Fruit fly (Drosophila melanogaster) whole organism, embryonic: ENCODE results near the gene Vha16-3.

ENCODE experiments used
- Atf-2 ChIP-seq: fragments of 200-800 bp; sonication (Bioruptor generic); optimal IDR thresholded peaks from 2 replicates; lab custom pipeline; 2016; ENCODE audit warnings: missing biosample characterization, missing genetic modification characterization
- CG14667 ChIP-seq: fragments of 200-800 bp; sonication (Bioruptor generic); IDR thresholded peaks from 2 replicates; pipeline ENCODE4 v1.3.6; 2022; ENCODE audit warnings: missing biosample characterization, missing genetic modification characterization
- CG15269 ChIP-seq: fragments of 200-800 bp; sonication (Bioruptor generic); optimal IDR thresholded peaks from 2 replicates; lab custom pipeline; 2018; ENCODE audit warnings: missing biosample characterization, mild to moderate bottlenecking, missing genetic modification characterization, moderate library complexity
- CG1529 ChIP-seq: fragments of 200-800 bp; sonication (Bioruptor generic); optimal IDR thresholded peaks from 3 replicates; lab custom pipeline; 2018; ENCODE audit warnings: missing biosample characterization, missing genetic modification characterization
- CG16813 ChIP-seq: fragments of 200-800 bp; sonication (Bioruptor generic); IDR thresholded peaks from 3 replicates; pipeline ENCODE4 v1.3.6; 2022; ENCODE audit warnings: missing biosample characterization, missing genetic modification characterization; ENCODE audit not compliant: partially characterized antibody
- CG1832 ChIP-seq: fragments of 200-800 bp; sonication (Bioruptor generic); optimal IDR thresholded peaks from 2 replicates; lab custom pipeline; 2017; ENCODE audit warnings: missing biosample characterization, mild to moderate bottlenecking, missing genetic modification characterization, inconsistent platforms
- CG18599 ChIP-seq: fragments of 200-800 bp; sonication (Bioruptor generic); optimal IDR thresholded peaks from 3 replicates; lab custom pipeline; 2017; ENCODE audit warnings: missing biosample characterization, missing genetic modification characterization, mild to moderate bottlenecking, moderate library complexity, missing genetic modification reagents
- CG30431 ChIP-seq: fragments of 200-800 bp; sonication (Bioruptor generic); optimal IDR thresholded peaks from 2 replicates; lab custom pipeline; 2017; ENCODE audit warnings: missing biosample characterization, missing genetic modification characterization
- CG31388 ChIP-seq: fragments of 200-800 bp; sonication (Bioruptor generic); optimal IDR thresholded peaks from 2 replicates; lab custom pipeline; 2016; ENCODE audit warnings: missing biosample characterization, missing genetic modification characterization
- CG32772 ChIP-seq: fragments of 200-800 bp; sonication (Bioruptor generic); IDR thresholded peaks from 2 replicates; pipeline ENCODE4 v1.3.6; 2022; ENCODE audit warnings: missing biosample characterization, missing genetic modification characterization
- CG4424 ChIP-seq: fragments of 200-800 bp; sonication (Bioruptor generic); optimal IDR thresholded peaks from 3 replicates; lab custom pipeline; 2016; ENCODE audit warnings: missing biosample characterization, missing genetic modification characterization
- CG6254 ChIP-seq: fragments of 200-800 bp; sonication (Bioruptor generic); optimal IDR thresholded peaks from 3 replicates; lab custom pipeline; 2017; ENCODE audit warnings: mild to moderate bottlenecking, missing biosample characterization, missing genetic modification reagents, missing genetic modification characterization
- CG6654 ChIP-seq: fragments of 200-800 bp; sonication (Bioruptor generic); optimal IDR thresholded peaks from 2 replicates; lab custom pipeline; 2017; ENCODE audit warnings: missing biosample characterization, mild to moderate bottlenecking, missing genetic modification characterization
- CG6765 ChIP-seq: fragments of 200-800 bp; sonication (Bioruptor generic); optimal IDR thresholded peaks from 3 replicates; lab custom pipeline; 2017; ENCODE audit warnings: missing biosample characterization, mild to moderate bottlenecking, missing genetic modification characterization
- CG6813 ChIP-seq: fragments of 200-800 bp; sonication (Bioruptor generic); optimal IDR thresholded peaks from 2 replicates; lab custom pipeline; 2017; ENCODE audit warnings: missing biosample characterization, missing genetic modification characterization, mild to moderate bottlenecking, moderate library complexity, missing genetic modification reagents
- CkIIα-i1 ChIP-seq: fragments of 200-800 bp; sonication (Bioruptor generic); IDR thresholded peaks from 2 replicates; pipeline ENCODE4 v1.3.6; 2022; ENCODE audit warnings: missing biosample characterization, missing genetic modification characterization
- D19A ChIP-seq: fragments of 200-800 bp; optimal IDR thresholded peaks from 3 replicates; lab custom pipeline; 2019; ENCODE audit warnings: missing biosample characterization, mild to moderate bottlenecking, missing genetic modification characterization, moderate library complexity
- HLH54F ChIP-seq: fragments of 200-800 bp; sonication (Bioruptor generic); optimal IDR thresholded peaks from 3 replicates; lab custom pipeline; 2016; ENCODE audit warnings: missing biosample characterization, missing genetic modification characterization
- HLHmδ ChIP-seq: fragments of 200-800 bp; sonication (Bioruptor generic); optimal IDR thresholded peaks from 2 replicates; lab custom pipeline; 2018; ENCODE audit warnings: missing biosample characterization, mild to moderate bottlenecking, missing genetic modification characterization, moderate library complexity
- Hr78 ChIP-seq, 2 experiments: fragments of 200-800 bp in 1 of 2; fragments of >200 bp in 1 of 2; sonication (Bioruptor generic) in 1 of 2; optimal IDR thresholded peaks; 2 replicates each; lab custom pipeline; 2017 to 2019; ENCODE audit warnings: missing biosample characterization in 2 of 2, missing genetic modification characterization in 2 of 2, mild to moderate bottlenecking in 1 of 2, moderate library complexity in 1 of 2
- Jarid2 ChIP-seq: fragments of 200-800 bp; sonication (Bioruptor generic); optimal IDR thresholded peaks from 3 replicates; lab custom pipeline; 2017; ENCODE audit warnings: mild to moderate bottlenecking, missing biosample characterization, missing genetic modification reagents, missing genetic modification characterization
- Nf-YA ChIP-seq: fragments of 200-800 bp; sonication (Bioruptor generic); IDR thresholded peaks from 2 replicates; pipeline ENCODE4 v1.3.6; 2022; ENCODE audit warnings: missing biosample characterization, missing genetic modification characterization
- PHDP ChIP-seq: fragments of 200-800 bp; sonication (Bioruptor generic); optimal IDR thresholded peaks from 3 replicates; lab custom pipeline; 2018; ENCODE audit warnings: missing biosample characterization, mild to moderate bottlenecking, missing genetic modification characterization, moderate library complexity
- Scr ChIP-seq: fragments of 200-800 bp; sonication (Bioruptor generic); IDR thresholded peaks from 2 replicates; pipeline ENCODE4 v1.3.6; 2022; ENCODE audit warnings: missing biosample characterization, missing genetic modification characterization; ENCODE audit not compliant: partially characterized antibody
- Sin3A ChIP-seq: fragments of >200 bp; optimal IDR thresholded peaks from 2 replicates; lab custom pipeline; 2018
- Trl ChIP-seq, 3 experiments: fragments of >200 bp in 2 of 3; fragments of 200-800 bp in 1 of 3; sonication (Bioruptor generic) in 1 of 3; optimal IDR thresholded peaks; 2 replicates in 1 of 3; 3 replicates in 2 of 3; lab custom pipeline; 2016 to 2017; ENCODE audit warnings: missing biosample characterization in 1 of 3, missing genetic modification characterization in 1 of 3
- ems ChIP-seq: fragments of 200-800 bp; sonication (Bioruptor generic); optimal IDR thresholded peaks from 3 replicates; lab custom pipeline; 2016; ENCODE audit warnings: missing biosample characterization, missing genetic modification characterization
- en ChIP-seq: fragments of 200-800 bp; sonication (Bioruptor generic); optimal IDR thresholded peaks from 2 replicates; lab custom pipeline; 2016; ENCODE audit warnings: missing biosample characterization, missing genetic modification characterization
- esg ChIP-seq: fragments of 200-800 bp; sonication (Bioruptor generic); conservative IDR thresholded peaks from 2 replicates; pipeline ENCODE4 v1.3.6; 2022; ENCODE audit warnings: missing biosample characterization, missing genetic modification characterization
- ewg ChIP-seq: fragments of 200-800 bp; sonication (Bioruptor generic); optimal IDR thresholded peaks from 3 replicates; lab custom pipeline; 2017; ENCODE audit warnings: mild to moderate bottlenecking, missing biosample characterization, missing genetic modification reagents, missing genetic modification characterization
- gro ChIP-seq: fragments of 200-800 bp; sonication (Bioruptor generic); optimal IDR thresholded peaks from 2 replicates; lab custom pipeline; 2016; ENCODE audit warnings: missing biosample characterization, missing genetic modification characterization
- gsb-n ChIP-seq: fragments of 200-800 bp; sonication (Bioruptor generic); optimal IDR thresholded peaks from 3 replicates; lab custom pipeline; 2018; ENCODE audit warnings: missing biosample characterization, mild to moderate bottlenecking, missing genetic modification characterization
- gt ChIP-seq: fragments of 200-800 bp; sonication (Bioruptor generic); IDR thresholded peaks from 2 replicates; pipeline ENCODE4 v1.3.6; 2022; ENCODE audit warnings: missing biosample characterization, missing genetic modification characterization
- hb ChIP-seq: fragments of 200-800 bp; sonication (Bioruptor generic); IDR thresholded peaks from 3 replicates; pipeline ENCODE4 v1.3.6; 2022; ENCODE audit warnings: missing biosample characterization, missing genetic modification characterization; ENCODE audit not compliant: partially characterized antibody
- hkb ChIP-seq, 2 experiments: fragments of 200-800 bp in 1 of 2; fragments of >200 bp in 1 of 2; sonication (Bioruptor generic) in 1 of 2; IDR thresholded peaks in 1 of 2; optimal IDR thresholded peaks in 1 of 2; 2 replicates each; pipeline versions ENCODE4 v1.3.6 to Lab custom; 2017 to 2022; ENCODE audit warnings: missing biosample characterization in 1 of 2, missing genetic modification characterization in 1 of 2
- jing ChIP-seq: fragments of 200-800 bp; sonication (Bioruptor generic); optimal IDR thresholded peaks from 2 replicates; lab custom pipeline; 2018; ENCODE audit warnings: missing biosample characterization, mild to moderate bottlenecking, missing genetic modification characterization
- kay ChIP-seq: fragments of 200-800 bp; sonication (Bioruptor generic); optimal IDR thresholded peaks from 2 replicates; lab custom pipeline; 2016; ENCODE audit warnings: missing biosample characterization, missing genetic modification characterization
- luna ChIP-seq: fragments of 200-800 bp; sonication (Bioruptor generic); optimal IDR thresholded peaks from 2 replicates; lab custom pipeline; 2016; ENCODE audit warnings: missing biosample characterization, missing genetic modification characterization
- pan ChIP-seq, 4 experiments: fragments of >200 bp in 3 of 4; fragments of 200-800 bp in 1 of 4; sonication (Bioruptor generic) in 1 of 4; optimal IDR thresholded peaks in 3 of 4; IDR thresholded peaks in 1 of 4; 2 replicates each; pipeline versions ENCODE4 v1.3.6 to Lab custom; 2017 to 2022; ENCODE audit warnings: missing biosample characterization in 2 of 4, missing genetic modification characterization in 2 of 4, mixed read lengths in 1 of 4
- pb ChIP-seq: fragments of 200-800 bp; sonication (Bioruptor generic); optimal IDR thresholded peaks from 3 replicates; lab custom pipeline; 2016; ENCODE audit warnings: missing biosample characterization, missing genetic modification characterization
- pnt ChIP-seq: fragments of 200-800 bp; sonication (Bioruptor generic); optimal IDR thresholded peaks from 3 replicates; lab custom pipeline; 2016; ENCODE audit warnings: missing biosample characterization, missing genetic modification characterization
- pum ChIP-seq: fragments of 200-800 bp; sonication (Bioruptor generic); optimal IDR thresholded peaks from 2 replicates; lab custom pipeline; 2016; ENCODE audit warnings: missing biosample characterization, missing genetic modification characterization
- sna ChIP-seq: fragments of 200-800 bp; sonication (Bioruptor generic); IDR thresholded peaks from 2 replicates; pipeline ENCODE4 v1.3.6; 2022; ENCODE audit warnings: missing biosample characterization, missing genetic modification characterization; ENCODE audit not compliant: partially characterized antibody
- ssp ChIP-seq: fragments of 200-800 bp; sonication (Bioruptor generic); IDR thresholded peaks from 2 replicates; pipeline ENCODE4 v1.3.6; 2022; ENCODE audit warnings: missing biosample characterization, missing genetic modification characterization
- tio ChIP-seq: fragments of 200-800 bp; sonication (Bioruptor generic); optimal IDR thresholded peaks from 2 replicates; lab custom pipeline; 2017; ENCODE audit warnings: missing biosample characterization, missing genetic modification characterization, inconsistent platforms
- trem ChIP-seq: fragments of 200-800 bp; optimal IDR thresholded peaks from 3 replicates; lab custom pipeline; 2019; ENCODE audit warnings: missing biosample characterization, mild to moderate bottlenecking, missing genetic modification characterization, moderate library complexity
- ttk ChIP-seq: fragments of 200-800 bp; sonication (Bioruptor generic); IDR thresholded peaks from 2 replicates; pipeline ENCODE4 v2.1.2; 2022; ENCODE audit warnings: missing biosample characterization, missing genetic modification characterization
- twi ChIP-seq: fragments of 200-800 bp; optimal IDR thresholded peaks from 2 replicates; lab custom pipeline; 2019; ENCODE audit warnings: missing biosample characterization, mild to moderate bottlenecking, missing genetic modification characterization, moderate library complexity

Gene Vha16-3

dm6 chr3L:11483135-11483534 lies 10.0 kb downstream of the Vha16-3 start (continued):
- no peak for TF ChIP-seq trem (tag; lab: Kevin White, UChicago)
- no peak for TF ChIP-seq sna (GFP tag; lab: Robert Waterston, UW)
- no peak for TF ChIP-seq CkIIα-i1 (GFP tag; lab: Robert Waterston, UW)
- TF ChIP-seq HLHmδ (GFP tag; lab: Kevin White, UChicago), result no peak
- TF ChIP-seq gsb-n (tag; lab: Kevin White, UChicago), result no peak
- 0 out of 2 replicates have a peak, but pooled peaks have one; percentile 19 for TF ChIP-seq Nf-YA (GFP tag; lab: Robert Waterston, UW)
- TF ChIP-seq esg (GFP tag; lab: Robert Waterston, UW), result 0 out of 2 replicates have a peak, but pooled peaks have one; percentile 36
- TF ChIP-seq D19A (tag; lab: Kevin White, UChicago), result peak; percentile 23
- no peak for TF ChIP-seq luna (GFP tag; lab: Kevin White, UChicago)
- TF ChIP-seq Sin3A, result no peak
- no peak for TF ChIP-seq hkb (optimal IDR thresholded peaks at IDR 0.05; lab: Kevin White, UChicago)
- TF ChIP-seq hkb (GFP tag; IDR thresholded peaks at IDR 0.05; lab: Robert Waterston, UW), result peak; percentile 33; the same call in 1 of the 2 replicates
- no peak for TF ChIP-seq CG6654 (GFP tag; lab: Kevin White, UChicago)
- TF ChIP-seq PHDP (tag; lab: Kevin White, UChicago), result peak; percentile 41
- peak; percentile 33 for TF ChIP-seq pum (GFP tag; lab: Kevin White, UChicago)
- TF ChIP-seq Scr (GFP tag; lab: Robert Waterston, UW), result no peak
- TF ChIP-seq CG6765 (GFP tag; lab: Kevin White, UChicago), result no peak
- peak; percentile 37 for TF ChIP-seq CG32772 (GFP tag; lab: Robert Waterston, UW)
- peak; percentile 36 for TF ChIP-seq ems (GFP tag; lab: Kevin White, UChicago)
- peak; percentile 34 for TF ChIP-seq HLH54F (GFP tag; lab: Kevin White, UChicago)
- TF ChIP-seq CG16813 (GFP tag; lab: Robert Waterston, UW), result peak; percentile 54; the same call in 2 of the 3 replicates
- peak; percentile 1 for TF ChIP-seq Atf-2 (GFP tag; lab: Kevin White, UChicago)
- TF ChIP-seq jing (GFP tag; lab: Kevin White, UChicago), result no peak
- no peak for TF ChIP-seq kay (GFP tag; lab: Kevin White, UChicago)
- TF ChIP-seq CG6813, result peak; percentile 45
- TF ChIP-seq CG30431 (GFP tag; lab: Kevin White, UChicago), result peak; percentile 18
- no peak for TF ChIP-seq Hr78 (GFP tag; optimal IDR thresholded peaks at IDR 0.05; lab: Kevin White, UChicago)
- 0 out of 2 replicates have a peak, but pooled peaks have one; percentile 8 for TF ChIP-seq ttk (GFP tag; lab: Robert Waterston, UW)
- peak; percentile 3 for TF ChIP-seq Jarid2 (GFP tag; lab: Kevin White, UChicago)
- TF ChIP-seq pb (GFP tag; lab: Kevin White, UChicago), result peak; percentile 39
- TF ChIP-seq pnt (GFP tag; lab: Kevin White, UChicago), result peak; percentile 37
- TF ChIP-seq CG14667 (GFP tag; lab: Robert Waterston, UW), result peak; percentile 24; the same call in 1 of the 2 replicates
- TF ChIP-seq CG18599 (GFP tag; lab: Kevin White, UChicago), result peak; percentile 56
- peak; percentile 42 for TF ChIP-seq CG15269 (tag; lab: Kevin White, UChicago)
- TF ChIP-seq hb (GFP tag; lab: Robert Waterston, UW), result 0 out of 3 replicates have a peak, but pooled peaks have one; percentile 30
- peak; percentile 9 for TF ChIP-seq ewg
- TF ChIP-seq ssp (GFP tag; lab: Robert Waterston, UW), result no peak
- TF ChIP-seq CG4424 (GFP tag; lab: Kevin White, UChicago), result peak; percentile 4
- peak; percentile 5 for TF ChIP-seq gro (GFP tag; lab: Kevin White, UChicago)
- TF ChIP-seq CG1832, result no peak
- TF ChIP-seq gt (GFP tag; lab: Robert Waterston, UW), result no peak
- no peak for TF ChIP-seq pan (optimal IDR thresholded peaks at IDR 0.05; lab: Kevin White, UChicago)
- TF ChIP-seq pan (GFP tag; optimal IDR thresholded peaks at IDR 0.05 in 1 of 2, IDR thresholded peaks at IDR 0.05 in 1 of 2), result peak in 1 of 2 experiments; percentile 23
- peak; percentile 37 for TF ChIP-seq CG1529
- TF ChIP-seq tio, result peak; percentile 51
- no peak for TF ChIP-seq twi (tag; lab: Kevin White, UChicago)
- no peak for TF ChIP-seq CG31388
- TF ChIP-seq CG6254, result peak; percentile 27
- TF ChIP-seq Trl (optimal IDR thresholded peaks at IDR 0.05; lab: Kevin White, UChicago), result no peak
- peak; percentile 35 for TF ChIP-seq Trl (GFP tag; optimal IDR thresholded peaks at IDR 0.05; lab: Kevin White, UChicago)
- TF ChIP-seq en (GFP tag; lab: Kevin White, UChicago), result peak; percentile 29
